Worm (Caenorhabditis elegans) whole organism, early embryonic: ENCODE results near the gene F44B9.8.

Experiments
- B0310.2 ChIP-seq: sonication (generic microtip); optimal IDR thresholded peaks from 2 replicates; lab custom pipeline; 2016; ENCODE audit warnings: mild to moderate bottlenecking, missing genetic modification characterization, missing compliant biosample characterization
- F13C5.2 ChIP-seq: sonication (generic microtip); optimal IDR thresholded peaks from 2 replicates; lab custom pipeline; 2017; ENCODE audit warnings: mild to moderate bottlenecking, missing genetic modification characterization, inconsistent platforms, missing compliant biosample characterization
- aly-1 ChIP-seq: sonication (generic microtip); optimal IDR thresholded peaks from 2 replicates; lab custom pipeline; 2016; ENCODE audit warnings: missing genetic modification characterization, missing compliant biosample characterization
- ama-1 ChIP-seq: fragments of 150-350 bp; optimal IDR thresholded peaks from 2 replicates; lab custom pipeline; 2014
- ceh-13 ChIP-seq: fragments of 200-800 bp; sonication (Bioruptor generic); optimal IDR thresholded peaks from 2 replicates; lab custom pipeline; 2018; ENCODE audit warnings: mild to moderate bottlenecking, missing genetic modification characterization, missing compliant biosample characterization
- ceh-36 ChIP-seq: sonication (generic microtip); optimal IDR thresholded peaks from 2 replicates; lab custom pipeline; 2016; ENCODE audit warnings: missing genetic modification characterization, inconsistent platforms, missing compliant biosample characterization
- ets-7 ChIP-seq: sonication (generic microtip); optimal IDR thresholded peaks from 2 replicates; lab custom pipeline; 2016; ENCODE audit warnings: missing genotype, missing genetic modification characterization, missing compliant biosample characterization
- flt-1 ChIP-seq: fragments of 200-800 bp; sonication (Bioruptor generic); IDR thresholded peaks from 2 replicates; pipeline ENCODE4 v1.3.6; 2022; ENCODE audit warnings: missing genetic modification characterization, missing compliant biosample characterization
- hmbx-1 ChIP-seq: sonication (generic microtip); optimal IDR thresholded peaks from 2 replicates; lab custom pipeline; 2016; ENCODE audit warnings: mild to moderate bottlenecking, missing genetic modification characterization, missing compliant biosample characterization
- hmg-4 ChIP-seq: fragments of 200-800 bp; sonication (Bioruptor generic); optimal IDR thresholded peaks from 2 replicates; lab custom pipeline; 2018; ENCODE audit warnings: mild to moderate bottlenecking, missing genetic modification characterization, missing compliant biosample characterization
- hnd-1 ChIP-seq: sonication (generic microtip); optimal IDR thresholded peaks from 2 replicates; lab custom pipeline; 2016; ENCODE audit warnings: missing genetic modification characterization, missing compliant biosample characterization
- pes-1 ChIP-seq: fragments of 200-800 bp; sonication (Bioruptor generic); IDR thresholded peaks from 2 replicates; pipeline ENCODE4 v1.3.6; 2022; ENCODE audit warnings: missing genetic modification reagents, missing genetic modification characterization, missing compliant biosample characterization
- scrt-1 ChIP-seq: fragments of 200-800 bp; sonication (Bioruptor generic); IDR thresholded peaks from 2 replicates; pipeline ENCODE4 v1.3.6; 2022; ENCODE audit warnings: missing genetic modification characterization, missing compliant biosample characterization
- sea-1 ChIP-seq: fragments of 200-800 bp; sonication (Bioruptor generic); conservative IDR thresholded peaks from 2 replicates; pipeline ENCODE4 v1.3.6; 2022; ENCODE audit warnings: missing genetic modification characterization, missing compliant biosample characterization
- tbx-11 ChIP-seq: fragments of 200-800 bp; sonication (Bioruptor generic); IDR thresholded peaks from 2 replicates; pipeline ENCODE4 v1.3.6; 2022; ENCODE audit warnings: missing genetic modification characterization, missing compliant biosample characterization
- tbx-37 ChIP-seq: fragments of 200-800 bp; sonication (Bioruptor generic); conservative IDR thresholded peaks from 2 replicates; pipeline ENCODE4 v1.3.6; 2022; ENCODE audit warnings: missing genetic modification reagents, missing genetic modification characterization, missing compliant biosample characterization
- tra-4 ChIP-seq: sonication (generic microtip); optimal IDR thresholded peaks from 2 replicates; lab custom pipeline; 2017; ENCODE audit warnings: missing genetic modification characterization, missing compliant biosample characterization

F44B9.8 gene

DNA sequence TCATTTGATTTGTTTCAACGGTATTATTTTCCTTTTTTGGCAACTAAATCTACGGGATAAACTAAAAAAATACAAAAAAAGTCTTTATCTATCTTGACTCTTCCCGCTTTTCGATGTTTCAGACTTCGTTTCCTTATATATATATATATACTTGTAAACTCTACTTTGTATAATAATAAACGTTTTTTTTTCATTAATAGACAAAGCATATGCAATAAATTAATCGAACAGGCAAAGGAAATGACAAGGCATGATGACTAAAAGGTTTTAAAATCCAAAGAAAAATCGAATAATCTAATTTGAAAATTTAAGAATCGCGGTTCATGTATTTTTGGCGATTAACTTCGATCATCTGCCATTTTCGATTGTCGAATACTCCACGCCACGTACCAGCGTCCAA lies 15.9 kb downstream of the F44B9.8 start:
- no peak for TF ChIP-seq hnd-1 (tag; lab: Kevin White, UChicago)
- TF ChIP-seq ceh-36 (tag; lab: Kevin White, UChicago): no peak
- no peak for TF ChIP-seq sea-1
- TF ChIP-seq tra-4 (tag; lab: Kevin White, UChicago): no peak
- no peak for TF ChIP-seq hmbx-1 (tag; lab: Kevin White, UChicago)

ce11 chrIII:8010260-8010822 lies 19.1 kb downstream of the F44B9.8 start, which contains the start of gene cit-1.2:
Gene cit-1.2 (plus strand): TSS chrIII:8010772.
- TF ChIP-seq ceh-36 (tag; lab: Kevin White, UChicago) (no peak), tra-4 (tag; lab: Kevin White, UChicago) (no peak), hmg-4 (GFP tag; lab: Kevin White, UChicago) (no peak), tbx-11 (GFP tag; lab: Robert Waterston, UW) (no peak), hmbx-1 (tag; lab: Kevin White, UChicago) (no peak), ama-1 (no peak), ets-7 (tag; lab: Kevin White, UChicago) (no peak), aly-1 (no peak), F13C5.2 (tag; lab: Kevin White, UChicago) (no peak), ceh-13 (GFP tag; lab: Kevin White, UChicago) (no peak), tbx-37 (no peak), pes-1 (GFP tag; lab: Robert Waterston, UW) (no peak), scrt-1 (GFP tag; lab: Robert Waterston, UW) (no peak), B0310.2 (tag; lab: Kevin White, UChicago) (no peak)

DNA sequence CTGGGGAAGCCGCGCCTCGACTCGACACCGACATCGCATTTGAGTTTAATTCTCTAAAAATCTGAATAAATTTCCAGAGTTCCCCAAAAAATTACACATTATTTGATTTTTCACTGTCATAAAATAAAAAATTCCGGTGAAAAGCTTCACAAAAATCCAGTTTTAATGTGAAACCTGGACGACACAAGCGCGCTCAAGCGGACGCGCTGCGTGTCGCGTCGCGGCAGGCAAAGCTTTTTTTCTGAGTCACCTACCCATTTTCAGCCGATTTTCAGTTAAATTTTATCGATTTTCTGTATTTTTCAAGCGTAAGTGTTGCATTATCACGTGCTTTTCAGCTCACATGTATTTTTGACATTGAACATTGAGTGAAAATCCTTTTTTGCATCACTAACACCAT lies 19.7 kb downstream of the F44B9.8 start, which contains the start of gene cit-1.1:
Gene cit-1.1, minus strand, starts transcription at position 53 of the 400 bp plus-strand sequence.
- no peak for TF ChIP-seq tbx-11 (GFP tag; lab: Robert Waterston, UW)
- no peak for TF ChIP-seq F13C5.2 (tag; lab: Kevin White, UChicago)
- no peak for TF ChIP-seq scrt-1 (GFP tag; lab: Robert Waterston, UW)
- no peak for TF ChIP-seq ama-1
- no peak for TF ChIP-seq ceh-13 (GFP tag; lab: Kevin White, UChicago)
- no peak for TF ChIP-seq tra-4 (tag; lab: Kevin White, UChicago)
- TF ChIP-seq ets-7 (tag; lab: Kevin White, UChicago): no peak

ce11 chrIII:8004091-8004490 lies 25.4 kb downstream of the F44B9.8 start, which contains the start of gene C06G4.6:
Gene C06G4.6 (plus strand): TSS chrIII:8004391.
- TF ChIP-seq tbx-11 (GFP tag; lab: Robert Waterston, UW) (no peak), B0310.2 (tag; lab: Kevin White, UChicago) (no peak), scrt-1 (GFP tag; lab: Robert Waterston, UW) (no peak), flt-1 (no peak), ceh-36 (tag; lab: Kevin White, UChicago) (no peak), aly-1 (no peak), sea-1 (no peak), F13C5.2 (tag; lab: Kevin White, UChicago) (no peak), hnd-1 (tag; lab: Kevin White, UChicago) (no peak), ceh-13 (GFP tag; lab: Kevin White, UChicago) (no peak), hmg-4 (GFP tag; lab: Kevin White, UChicago) (no peak), ama-1 (no peak), tbx-37 (no peak), hmbx-1 (tag; lab: Kevin White, UChicago) (no peak), tra-4 (tag; lab: Kevin White, UChicago) (no peak)

- TF ChIP-seq ets-7 (tag; lab: Kevin White, UChicago) (no peak), sea-1 (no peak), pes-1 (GFP tag; lab: Robert Waterston, UW) (no peak), scrt-1 (GFP tag; lab: Robert Waterston, UW) (no peak), tbx-37 (no peak), tbx-11 (GFP tag; lab: Robert Waterston, UW) (no peak), hmg-4 (GFP tag; lab: Kevin White, UChicago) (no peak), hnd-1 (tag; lab: Kevin White, UChicago) (no peak), ceh-13 (GFP tag; lab: Kevin White, UChicago) (no peak), tra-4 (tag; lab: Kevin White, UChicago) (no peak), aly-1 (no peak), ceh-36 (tag; lab: Kevin White, UChicago) (no peak), hmbx-1 (tag; lab: Kevin White, UChicago) (no peak), flt-1 (no peak), ama-1 (no peak)
Observed at ce11 chrIII:8001557-8001956, 27.9 kb downstream of the F44B9.8 start.

- no peak for TF ChIP-seq flt-1
- TF ChIP-seq sea-1: no peak
- no peak for TF ChIP-seq hnd-1 (tag; lab: Kevin White, UChicago)
- TF ChIP-seq ets-7 (tag; lab: Kevin White, UChicago): no peak
- no peak for TF ChIP-seq pes-1 (GFP tag; lab: Robert Waterston, UW)
- no peak for TF ChIP-seq tbx-11 (GFP tag; lab: Robert Waterston, UW)
- TF ChIP-seq ama-1: no peak
- TF ChIP-seq ceh-13 (GFP tag; lab: Kevin White, UChicago): no peak
- no peak for TF ChIP-seq aly-1
- TF ChIP-seq F13C5.2 (tag; lab: Kevin White, UChicago): no peak
- TF ChIP-seq scrt-1 (GFP tag; lab: Robert Waterston, UW): no peak
- TF ChIP-seq hmg-4 (GFP tag; lab: Kevin White, UChicago): no peak
- TF ChIP-seq tra-4 (tag; lab: Kevin White, UChicago): no peak
- no peak for TF ChIP-seq tbx-37
- TF ChIP-seq B0310.2 (tag; lab: Kevin White, UChicago): no peak
- no peak for TF ChIP-seq ceh-36 (tag; lab: Kevin White, UChicago)
- TF ChIP-seq hmbx-1 (tag; lab: Kevin White, UChicago): no peak
Observed at ce11 chrIII:7997447-7998046, 31.9 kb downstream of the F44B9.8 start.

ce11 chrIII:7996353-7996752 lies 33.1 kb downstream of the F44B9.8 start, which contains the start of gene npr-17:
Gene npr-17 (minus strand): TSS chrIII:7996453.
- TF ChIP-seq aly-1 (no peak), tra-4 (tag; lab: Kevin White, UChicago) (no peak), B0310.2 (tag; lab: Kevin White, UChicago) (no peak), hmg-4 (GFP tag; lab: Kevin White, UChicago) (no peak), tbx-11 (GFP tag; lab: Robert Waterston, UW) (no peak), sea-1 (no peak), hmbx-1 (tag; lab: Kevin White, UChicago) (no peak), F13C5.2 (tag; lab: Kevin White, UChicago) (no peak), ama-1 (no peak), tbx-37 (no peak), ceh-13 (GFP tag; lab: Kevin White, UChicago) (no peak), ceh-36 (tag; lab: Kevin White, UChicago) (no peak)
